Fruit fly (Drosophila melanogaster) whole organism, embryonic: ENCODE results near the gene rols.
A peak's percentile ranks its signal among the peaks of the same experiment; 100 is the strongest.

Source experiments
- B-H2 ChIP-seq: fragments of 200-800 bp; sonication (Bioruptor generic); optimal IDR thresholded peaks from 2 replicates; lab custom pipeline; 2018; ENCODE audit warnings: missing biosample characterization, mild to moderate bottlenecking, missing genetic modification characterization
- BEAF-32 ChIP-seq: fragments of 200-800 bp; sonication (Bioruptor generic); optimal IDR thresholded peaks from 3 replicates; lab custom pipeline; 2017; ENCODE audit warnings: missing biosample characterization, missing genetic modification characterization, mild to moderate bottlenecking, moderate library complexity, missing genetic modification reagents
- Bdp1 ChIP-seq: fragments of 200-800 bp; sonication (Bioruptor generic); optimal IDR thresholded peaks from 3 replicates; lab custom pipeline; 2016; ENCODE audit warnings: missing biosample characterization, missing genetic modification characterization
- Bteb2 ChIP-seq: fragments of 200-800 bp; sonication (Bioruptor generic); optimal IDR thresholded peaks from 2 replicates; lab custom pipeline; 2016; ENCODE audit warnings: missing biosample characterization, missing genetic modification characterization
- CG10431 ChIP-seq: fragments of 200-800 bp; sonication (Bioruptor generic); optimal IDR thresholded peaks from 3 replicates; lab custom pipeline; 2018; ENCODE audit warnings: missing biosample characterization, mild to moderate bottlenecking, missing genetic modification characterization
- CG10462 ChIP-seq: fragments of 200-800 bp; sonication (Bioruptor generic); optimal IDR thresholded peaks from 2 replicates; lab custom pipeline; 2016; ENCODE audit warnings: missing biosample characterization, missing genetic modification characterization
- CG10959 ChIP-seq: fragments of 200-800 bp; sonication (Bioruptor generic); IDR thresholded peaks from 2 replicates; pipeline ENCODE4 v1.3.6; 2022; ENCODE audit warnings: missing biosample characterization, missing genetic modification characterization
- CG14014 ChIP-seq: fragments of 200-800 bp; sonication (Bioruptor generic); IDR thresholded peaks from 2 replicates; pipeline ENCODE4 v1.3.6; 2022; ENCODE audit warnings: missing biosample characterization, missing genetic modification characterization
- CG1647 ChIP-seq: fragments of 200-800 bp; sonication (Bioruptor generic); optimal IDR thresholded peaks from 3 replicates; lab custom pipeline; 2016; ENCODE audit warnings: missing biosample characterization, missing genetic modification characterization
- CG17359 ChIP-seq: fragments of 200-800 bp; sonication (Bioruptor generic); optimal IDR thresholded peaks from 3 replicates; lab custom pipeline; 2018; ENCODE audit warnings: missing biosample characterization, mild to moderate bottlenecking, missing genetic modification characterization, moderate library complexity
- CG2199 ChIP-seq: fragments of 200-800 bp; sonication (Bioruptor generic); IDR thresholded peaks from 3 replicates; pipeline ENCODE4 v1.3.6; 2022; ENCODE audit warnings: missing biosample characterization, missing genetic modification characterization
- CG32532 ChIP-seq: fragments of 200-800 bp; sonication (Bioruptor generic); IDR thresholded peaks from 2 replicates; pipeline ENCODE4 v1.3.6; 2022; ENCODE audit warnings: missing biosample characterization, missing genetic modification characterization
- CG4282 ChIP-seq: fragments of 200-800 bp; sonication (Bioruptor generic); optimal IDR thresholded peaks from 2 replicates; lab custom pipeline; 2016; ENCODE audit warnings: missing biosample characterization, missing genetic modification characterization
- CG9727 ChIP-seq: fragments of 200-800 bp; sonication (Bioruptor generic); optimal IDR thresholded peaks from 3 replicates; lab custom pipeline; 2017; ENCODE audit warnings: missing biosample characterization, mild to moderate bottlenecking, missing genetic modification characterization
- CrebB ChIP-seq: fragments of 200-800 bp; sonication (Bioruptor generic); optimal IDR thresholded peaks from 3 replicates; lab custom pipeline; 2018; ENCODE audit warnings: missing biosample characterization, mild to moderate bottlenecking, missing genetic modification characterization
- Ets97D ChIP-seq: fragments of 200-800 bp; sonication (Bioruptor generic); optimal IDR thresholded peaks from 3 replicates; lab custom pipeline; 2016; ENCODE audit warnings: missing biosample characterization, missing genetic modification characterization
- Gsc ChIP-seq: fragments of 200-800 bp; sonication (Bioruptor generic); IDR thresholded peaks from 2 replicates; pipeline ENCODE4 v1.3.6; 2022; ENCODE audit warnings: missing biosample characterization, missing genetic modification characterization
- Hmx ChIP-seq: fragments of 200-800 bp; sonication (Bioruptor generic); optimal IDR thresholded peaks from 2 replicates; lab custom pipeline; 2016; ENCODE audit warnings: missing biosample characterization, missing genetic modification characterization
- Kr ChIP-seq: fragments of 200-800 bp; sonication (Bioruptor generic); optimal IDR thresholded peaks from 2 replicates; lab custom pipeline; 2017; ENCODE audit warnings: missing biosample characterization, mild to moderate bottlenecking, missing genetic modification characterization
- Lhr ChIP-seq: fragments of 200-800 bp; sonication (Bioruptor generic); optimal IDR thresholded peaks from 3 replicates; lab custom pipeline; 2017; ENCODE audit warnings: mild to moderate bottlenecking, missing biosample characterization, missing genetic modification reagents, missing genetic modification characterization
- Lpt ChIP-seq: fragments of >200 bp; optimal IDR thresholded peaks from 2 replicates; lab custom pipeline; 2018; ENCODE audit warnings: missing biosample characterization, missing genetic modification characterization
- Mad ChIP-seq: fragments of 200-800 bp; sonication (Bioruptor generic); optimal IDR thresholded peaks from 2 replicates; lab custom pipeline; 2016; ENCODE audit warnings: missing biosample characterization, missing genetic modification characterization
- Mes4 ChIP-seq: fragments of 200-800 bp; sonication (Bioruptor generic); optimal IDR thresholded peaks from 2 replicates; lab custom pipeline; 2016; ENCODE audit warnings: missing biosample characterization, missing genetic modification characterization
- Myb ChIP-seq: fragments of 200-800 bp; sonication (Bioruptor generic); optimal IDR thresholded peaks from 2 replicates; lab custom pipeline; 2016; ENCODE audit warnings: missing biosample characterization, missing genetic modification characterization
- Nf-YC ChIP-seq: fragments of 200-800 bp; optimal IDR thresholded peaks from 3 replicates; lab custom pipeline; 2019; ENCODE audit warnings: missing biosample characterization, mild to moderate bottlenecking, missing genetic modification characterization, moderate library complexity
- NfI ChIP-seq: fragments of 200-800 bp; sonication (Bioruptor generic); optimal IDR thresholded peaks from 3 replicates; lab custom pipeline; 2018; ENCODE audit warnings: missing biosample characterization, mild to moderate bottlenecking, missing genetic modification characterization, moderate library complexity
- Oli ChIP-seq: fragments of 200-800 bp; sonication (Bioruptor generic); optimal IDR thresholded peaks from 2 replicates; lab custom pipeline; 2018; ENCODE audit warnings: missing biosample characterization, mild to moderate bottlenecking, missing genetic modification characterization, moderate library complexity
- Pdp1 ChIP-seq, 2 experiments: fragments of 200-800 bp; sonication (Bioruptor generic); optimal IDR thresholded peaks; 3 replicates each; lab custom pipeline; 2016; ENCODE audit warnings: missing biosample characterization in 2 of 2, missing genetic modification characterization in 2 of 2, mild to moderate bottlenecking in 1 of 2, moderate library complexity in 1 of 2
- Rx ChIP-seq: fragments of 200-800 bp; sonication (Bioruptor generic); IDR thresholded peaks from 2 replicates; pipeline ENCODE4 v1.3.6; 2022; ENCODE audit warnings: missing biosample characterization, missing genetic modification characterization
- Spps ChIP-seq: fragments of 200-800 bp; sonication (Bioruptor generic); optimal IDR thresholded peaks from 2 replicates; lab custom pipeline; 2018; ENCODE audit warnings: missing biosample characterization, mild to moderate bottlenecking, missing genetic modification characterization
- Sry-δ ChIP-seq: fragments of 200-800 bp; sonication (Bioruptor generic); optimal IDR thresholded peaks from 2 replicates; lab custom pipeline; 2016; ENCODE audit warnings: missing biosample characterization, missing genetic modification characterization
- Usf ChIP-seq: fragments of 200-800 bp; sonication (Bioruptor generic); optimal IDR thresholded peaks from 2 replicates; lab custom pipeline; 2017; ENCODE audit warnings: missing genotype, missing biosample characterization, missing genetic modification characterization
- ac ChIP-seq: fragments of 200-800 bp; sonication (Bioruptor generic); optimal IDR thresholded peaks from 3 replicates; lab custom pipeline; 2017; ENCODE audit warnings: missing biosample characterization, mild to moderate bottlenecking, missing genetic modification characterization
- cas ChIP-seq: fragments of 200-800 bp; sonication (Bioruptor generic); IDR thresholded peaks from 2 replicates; pipeline ENCODE4 v1.3.6; 2022; ENCODE audit warnings: missing biosample characterization, missing genetic modification characterization
- ci ChIP-seq: fragments of 200-800 bp; sonication (Bioruptor generic); IDR thresholded peaks from 3 replicates; pipeline ENCODE4 v1.3.6; 2022; ENCODE audit warnings: missing biosample characterization, missing genetic modification characterization
- croc ChIP-seq: fragments of 200-800 bp; sonication (Bioruptor generic); conservative IDR thresholded peaks from 3 replicates; pipeline ENCODE4 v1.3.6; 2022; ENCODE audit warnings: missing biosample characterization, missing genetic modification characterization
- dm ChIP-seq: fragments of 200-800 bp; sonication (Bioruptor generic); optimal IDR thresholded peaks from 3 replicates; lab custom pipeline; 2016; ENCODE audit warnings: missing biosample characterization, missing genetic modification characterization
- exex ChIP-seq: fragments of 200-800 bp; sonication (Bioruptor generic); optimal IDR thresholded peaks from 4 replicates; lab custom pipeline; 2018; ENCODE audit warnings: missing biosample characterization, mild to moderate bottlenecking, missing genetic modification characterization, moderate library complexity
- hb ChIP-seq: fragments of 200-800 bp; sonication (Bioruptor generic); IDR thresholded peaks from 3 replicates; pipeline ENCODE4 v1.3.6; 2022; ENCODE audit warnings: missing biosample characterization, missing genetic modification characterization; ENCODE audit not compliant: partially characterized antibody
- jigr1 ChIP-seq: fragments of 200-800 bp; sonication (Bioruptor generic); IDR thresholded peaks from 3 replicates; pipeline ENCODE4 v1.3.6; 2022; ENCODE audit warnings: missing biosample characterization, missing genetic modification characterization
- kay ChIP-seq: fragments of 200-800 bp; sonication (Bioruptor generic); optimal IDR thresholded peaks from 2 replicates; lab custom pipeline; 2016; ENCODE audit warnings: missing biosample characterization, missing genetic modification characterization
- mld ChIP-seq: fragments of 200-800 bp; sonication (Bioruptor generic); IDR thresholded peaks from 3 replicates; pipeline ENCODE4 v1.3.6; 2022; ENCODE audit warnings: missing biosample characterization, missing genetic modification characterization; ENCODE audit not compliant: partially characterized antibody
- pfk ChIP-seq: fragments of 200-800 bp; sonication (Bioruptor generic); optimal IDR thresholded peaks from 2 replicates; lab custom pipeline; 2018; ENCODE audit warnings: missing biosample characterization, mild to moderate bottlenecking, missing genetic modification characterization, moderate library complexity
- pita ChIP-seq: fragments of 200-800 bp; sonication (Bioruptor generic); optimal IDR thresholded peaks from 2 replicates; lab custom pipeline; 2017; ENCODE audit warnings: missing biosample characterization, mild to moderate bottlenecking, missing genetic modification characterization
- scrt ChIP-seq: fragments of 200-800 bp; sonication (Bioruptor generic); optimal IDR thresholded peaks from 2 replicates; lab custom pipeline; 2018; ENCODE audit warnings: missing biosample characterization, mild to moderate bottlenecking, missing genetic modification characterization, moderate library complexity
- sima ChIP-seq: fragments of 200-800 bp; sonication (Bioruptor generic); optimal IDR thresholded peaks from 2 replicates; lab custom pipeline; 2016; ENCODE audit warnings: missing biosample characterization, missing genetic modification characterization
- sr ChIP-seq: fragments of 200-800 bp; sonication (Bioruptor generic); IDR thresholded peaks from 3 replicates; pipeline ENCODE4 v1.3.6; 2022; ENCODE audit warnings: missing biosample characterization, missing genetic modification characterization
- stwl ChIP-seq: fragments of 200-800 bp; sonication (Bioruptor generic); optimal IDR thresholded peaks from 3 replicates; lab custom pipeline; 2018; ENCODE audit warnings: missing biosample characterization, mild to moderate bottlenecking, missing genetic modification characterization, moderate library complexity
- sug ChIP-seq: fragments of 200-800 bp; optimal IDR thresholded peaks from 2 replicates; lab custom pipeline; 2019; ENCODE audit warnings: missing biosample characterization, mild to moderate bottlenecking, missing genetic modification characterization, moderate library complexity
- tap ChIP-seq: fragments of 200-800 bp; optimal IDR thresholded peaks from 3 replicates; lab custom pipeline; 2019; ENCODE audit warnings: missing biosample characterization, mild to moderate bottlenecking, missing genetic modification characterization, moderate library complexity
- unpg ChIP-seq: fragments of 200-800 bp; sonication (Bioruptor generic); optimal IDR thresholded peaks from 3 replicates; lab custom pipeline; 2018; ENCODE audit warnings: missing biosample characterization, mild to moderate bottlenecking, missing genetic modification characterization, moderate library complexity
- yki ChIP-seq: fragments of >200 bp; optimal IDR thresholded peaks from 3 replicates; lab custom pipeline; 2018

rols gene

dm6 chr3L:12058293-12058842, 6.3 kb downstream of the rols start (continued):
- TF ChIP-seq mld (GFP tag; lab: Robert Waterston, UW) (no peak), jigr1 (GFP tag; lab: Robert Waterston, UW) (no peak), CG17359 (tag; lab: Kevin White, UChicago) (no peak), Lhr (GFP tag; lab: Kevin White, UChicago) (no peak), tap (tag; lab: Kevin White, UChicago) (peak; percentile 49), NfI (GFP tag; lab: Kevin White, UChicago) (no peak), Rx (GFP tag; lab: Robert Waterston, UW) (no peak), Oli (no peak), Bteb2 (no peak), B-H2 (GFP tag; lab: Kevin White, UChicago) (no peak), Spps (tag; lab: Kevin White, UChicago) (no peak), CG9727 (GFP tag; lab: Kevin White, UChicago) (no peak), Usf (no peak), pita (GFP tag; lab: Kevin White, UChicago) (no peak), Gsc (GFP tag; lab: Robert Waterston, UW) (no peak), CG10431 (GFP tag; lab: Kevin White, UChicago) (no peak), kay (GFP tag; lab: Kevin White, UChicago) (peak; percentile 14), Pdp1 (GFP tag; optimal IDR thresholded peaks at IDR 0.05; lab: Kevin White, UChicago) (peak in 1 of 2 experiments; percentile 16), sug (tag; lab: Kevin White, UChicago) (no peak), Mes4 (GFP tag; lab: Kevin White, UChicago) (no peak), Bdp1 (GFP tag; lab: Kevin White, UChicago) (no peak), stwl (no peak), CG14014 (GFP tag; lab: Robert Waterston, UW) (no peak), CG10462 (GFP tag; lab: Kevin White, UChicago) (no peak), Kr (no peak), CG32532 (GFP tag; lab: Robert Waterston, UW) (no peak), pfk (GFP tag; lab: Kevin White, UChicago) (no peak), croc (GFP tag; lab: Robert Waterston, UW) (no peak), cas (GFP tag; lab: Robert Waterston, UW) (no peak), scrt (GFP tag; lab: Kevin White, UChicago) (no peak), CG10959 (GFP tag; lab: Robert Waterston, UW) (no peak), CrebB (tag; lab: Kevin White, UChicago) (no peak), dm (GFP tag; lab: Kevin White, UChicago) (no peak), CG1647 (no peak), exex (tag; lab: Kevin White, UChicago) (no peak), ci (no peak), Sry-δ (peak; percentile 18), sr (no peak), Nf-YC (tag; lab: Kevin White, UChicago) (no peak), Mad (GFP tag; lab: Kevin White, UChicago) (no peak), hb (GFP tag; lab: Robert Waterston, UW) (peak; percentile 20; the same call in 1 of the 3 replicates), BEAF-32 (GFP tag; lab: Kevin White, UChicago) (no peak), Ets97D (no peak), unpg (GFP tag; lab: Kevin White, UChicago) (peak; percentile 22), sima (GFP tag; lab: Kevin White, UChicago) (no peak), Lpt (GFP tag; lab: Kevin White, UChicago) (no peak), CG2199 (GFP tag; lab: Robert Waterston, UW) (no peak), Hmx (GFP tag; lab: Kevin White, UChicago) (no peak), ac (GFP tag; lab: Kevin White, UChicago) (no peak), CG4282 (GFP tag; lab: Kevin White, UChicago) (no peak), Myb (GFP tag; lab: Kevin White, UChicago) (no peak), yki (lab: Kevin White, UChicago) (no peak)
